Worm (Caenorhabditis elegans): Measurements from ENCODE around the gene zhit-2.

Gene zhit-2

ce11 chrIII:4244285-4244684 lies at the start of gene zhit-2:
TSS of gene zhit-2 (minus strand) at chrIII:4244385.
- TF ChIP-seq lim-6 (tag; optimal IDR thresholded peaks at IDR 0.05) (no peak), ttx-3 (tag; optimal IDR thresholded peaks at IDR 0.05) (no peak), ahr-1 (tag; optimal IDR thresholded peaks at IDR 0.05) (no peak), sdc-2 (tag; optimal IDR thresholded peaks at IDR 0.05) (no peak), C38D4.7 (GFP tag; optimal IDR thresholded peaks at IDR 0.05) (no peak), npax-4 (tag; optimal IDR thresholded peaks at IDR 0.05) (no peak), syd-9 (tag; optimal IDR thresholded peaks at IDR 0.05) (no peak), sox-2 (GFP tag; IDR thresholded peaks at IDR 0.05) (no peak), unc-42 (tag; optimal IDR thresholded peaks at IDR 0.05) (no peak), pqm-1 (tag; optimal IDR thresholded peaks at IDR 0.05) (no peak), rnt-1 (tag; optimal IDR thresholded peaks at IDR 0.05) (no peak)

ce11 chrIII:4293108-4293507 lies 48.9 kb upstream of the zhit-2 start, which contains the start of gene R10E4.6:
TSS of gene R10E4.6 (plus strand) at chrIII:4293408.
- TF ChIP-seq ets-4 (tag; optimal IDR thresholded peaks at IDR 0.05) (no peak), sox-2 (GFP tag; IDR thresholded peaks at IDR 0.05) (no peak), hlh-15 (tag; optimal IDR thresholded peaks at IDR 0.05) (no peak), K09A11.1 (tag; optimal IDR thresholded peaks at IDR 0.05; ENCODE audit: insufficient read depth) (no peak), ceh-6 (GFP tag; optimal IDR thresholded peaks at IDR 0.05) (no peak), fkh-6 (tag; optimal IDR thresholded peaks at IDR 0.05) (no peak), rnt-1 (tag; optimal IDR thresholded peaks at IDR 0.05) (no peak), pax-1 (tag; optimal IDR thresholded peaks at IDR 0.05) (no peak)

- TF ChIP-seq unc-42 (tag; optimal IDR thresholded peaks at IDR 0.05) (peak; percentile 16), ceh-22 (tag; optimal IDR thresholded peaks at IDR 0.05) (no peak), pros-1 (tag; optimal IDR thresholded peaks at IDR 0.05) (no peak), nfya-1 (tag; optimal IDR thresholded peaks at IDR 0.05) (peak; percentile 17), tbx-7 (tag; optimal IDR thresholded peaks at IDR 0.05) (no peak), nhr-11 (tag; optimal IDR thresholded peaks at IDR 0.05) (no peak), unc-86 (tag; optimal IDR thresholded peaks at IDR 0.05) (no peak), rnt-1 (tag; optimal IDR thresholded peaks at IDR 0.05) (no peak), pat-9 (tag; optimal IDR thresholded peaks at IDR 0.05) (no peak)
Measured at ce11 chrIII:4291216-4291691, 47.1 kb upstream of the zhit-2 start, which contains the start of gene mcm-5. TSS of gene mcm-5 (minus strand) at chrIII:4291266.

ce11 chrIII:4289952-4290351 lies 45.8 kb upstream of the zhit-2 start:
- TF ChIP-seq che-1 (tag; optimal IDR thresholded peaks at IDR 0.05) (no peak), nhr-11 (tag; optimal IDR thresholded peaks at IDR 0.05) (no peak), Y22D7AL.16 (tag; optimal IDR thresholded peaks at IDR 0.05) (no peak), lim-6 (tag; optimal IDR thresholded peaks at IDR 0.05) (no peak), sox-4 (tag; optimal IDR thresholded peaks at IDR 0.05) (no peak), pqm-1 (tag; optimal IDR thresholded peaks at IDR 0.05) (no peak), pat-9 (tag; optimal IDR thresholded peaks at IDR 0.05) (no peak), mec-3 (tag; optimal IDR thresholded peaks at IDR 0.05; ENCODE audit: borderline replicate concordance) (no peak), hlh-8 (tag; optimal IDR thresholded peaks at IDR 0.05) (no peak), K02D7.2 (tag; optimal IDR thresholded peaks at IDR 0.05) (no peak), ceh-14 (tag; optimal IDR thresholded peaks at IDR 0.05) (no peak), K09A11.1 (tag; optimal IDR thresholded peaks at IDR 0.05; ENCODE audit: insufficient read depth) (no peak), tbx-2 (tag; optimal IDR thresholded peaks at IDR 0.05) (no peak), dve-1 (tag; optimal IDR thresholded peaks at IDR 0.05) (no peak), lin-11 (tag; optimal IDR thresholded peaks at IDR 0.05) (no peak), pax-1 (tag; optimal IDR thresholded peaks at IDR 0.05) (no peak), gmeb-2 (tag; optimal IDR thresholded peaks at IDR 0.05) (no peak), dmd-4 (tag; optimal IDR thresholded peaks at IDR 0.05; ENCODE audit: borderline replicate concordance) (no peak), ttx-3 (tag; optimal IDR thresholded peaks at IDR 0.05) (no peak), unc-55 (GFP tag; optimal IDR thresholded peaks at IDR 0.05) (no peak)
